Worm (Caenorhabditis elegans) whole organism, young adult: Measurements from ENCODE around the gene F47B8.3.

Experiments
- ZK185.1 ChIP-seq: sonication (generic microtip); optimal IDR thresholded peaks from 2 replicates; lab custom pipeline; 2016; ENCODE audit warnings: mild to moderate bottlenecking, missing genetic modification characterization, missing compliant biosample characterization; ENCODE audit not compliant: poor library complexity, severe bottlenecking
- bed-1 ChIP-seq: fragments of 200-800 bp; sonication (Bioruptor generic); IDR thresholded peaks from 2 replicates; pipeline ENCODE4 v1.3.6; 2022; ENCODE audit warnings: missing genetic modification reagents, missing genetic modification characterization, missing compliant biosample characterization
- lin-35 ChIP-seq, 3 experiments: fragments of 150-350 bp in 2 of 3; sonication (generic microtip) in 1 of 3; optimal IDR thresholded peaks; 2 replicates each; lab custom pipeline; 2014 to 2018; ENCODE audit warnings: missing biosample characterization in 3 of 3, missing genetic modification characterization in 3 of 3, missing genetic modification reagents in 3 of 3
- mel-28 ChIP-seq: sonication (generic microtip); optimal IDR thresholded peaks from 2 replicates; lab custom pipeline; 2016; ENCODE audit warnings: borderline replicate concordance, mild to moderate bottlenecking, missing genetic modification characterization, missing compliant biosample characterization

DNA sequence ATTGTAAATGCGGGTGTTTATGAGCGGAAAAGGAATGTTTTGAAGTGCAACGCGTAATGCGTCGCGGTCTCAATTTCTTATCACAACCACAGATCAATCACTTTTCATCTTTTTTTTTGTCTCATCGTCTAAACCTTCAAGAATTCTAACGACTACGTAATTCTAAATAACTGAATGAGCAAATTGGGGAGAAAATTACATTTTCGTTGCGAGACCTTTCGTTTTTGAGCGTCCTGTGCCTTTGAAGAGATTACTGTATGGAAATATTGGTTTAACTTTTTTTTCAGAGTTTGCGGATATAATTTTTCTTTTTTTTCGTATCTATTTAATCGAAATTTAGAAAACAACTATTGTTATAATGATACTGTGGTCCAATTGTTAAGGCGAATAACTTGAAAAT, 27.7 kb upstream of the F47B8.3 start:
- TF ChIP-seq bed-1 (GFP tag; lab: Robert Waterston, UW) = no peak
- TF ChIP-seq ZK185.1 (tag; lab: Kevin White, UChicago) = no peak
- no peak for TF ChIP-seq lin-35 (GFP tag; optimal IDR thresholded peaks at IDR 0.05; lab: Kevin White, UChicago)
- no peak for TF ChIP-seq mel-28 (tag; lab: Kevin White, UChicago)
